Fruit fly (Drosophila melanogaster): ENCODE measurements around the gene Fum2.

The Fum2 gene

dm6 chrX:6705059-6705802 is 23.7 kb downstream of the Fum2 start (continued):
- no peak for TF ChIP-seq sc (optimal IDR thresholded peaks at IDR 0.05)
- TF ChIP-seq sc (GFP tag; optimal IDR thresholded peaks at IDR 0.05), result no peak
- peak; percentile 59 for TF ChIP-seq crol (GFP tag; IDR thresholded peaks at IDR 0.05)
- TF ChIP-seq fd96Cb (tag; optimal IDR thresholded peaks at IDR 0.05), result peak; percentile 7
- no peak for TF ChIP-seq HmgD (GFP tag; optimal IDR thresholded peaks at IDR 0.05)
- TF ChIP-seq CG17829 (tag; optimal IDR thresholded peaks at IDR 0.05), result no peak
- peak; percentile 21 for TF ChIP-seq Sox100B (GFP tag; optimal IDR thresholded peaks at IDR 0.05)
- TF ChIP-seq CG3407 (GFP tag; optimal IDR thresholded peaks at IDR 0.05), result no peak
- no peak for TF ChIP-seq CG31224 (GFP tag; IDR thresholded peaks at IDR 0.05)
- TF ChIP-seq row (GFP tag; IDR thresholded peaks at IDR 0.05), result peak; percentile 46; the same call in 2 of the 3 replicates
- TF ChIP-seq sens (GFP tag), result peak; percentile 74
- TF ChIP-seq CG5180 (GFP tag; optimal IDR thresholded peaks at IDR 0.05), result peak; percentile 40
- TF ChIP-seq CG34422 (GFP tag; IDR thresholded peaks at IDR 0.05), result 0 out of 3 replicates have a peak, but pooled peaks have one; percentile 13
- TF ChIP-seq Xrp1 (GFP tag; IDR thresholded peaks at IDR 0.05), result no peak
- no peak for TF ChIP-seq CG14965 (GFP tag; optimal IDR thresholded peaks at IDR 0.05; ENCODE audit: borderline replicate concordance)
- TF ChIP-seq yki (optimal IDR thresholded peaks at IDR 0.05), result no peak
- no peak for TF ChIP-seq Optix (GFP tag; IDR thresholded peaks at IDR 0.05)
- no peak for TF ChIP-seq CG18011 (GFP tag; optimal IDR thresholded peaks at IDR 0.05)
- peak; percentile 10; the same call in 1 of the 2 replicates for TF ChIP-seq vvl (GFP tag; IDR thresholded peaks at IDR 0.05)
- no peak for TF ChIP-seq CG4282 (GFP tag; optimal IDR thresholded peaks at IDR 0.05)
- TF ChIP-seq Dip2 (GFP tag; IDR thresholded peaks at IDR 0.05), result no peak
- TF ChIP-seq chif (GFP tag; optimal IDR thresholded peaks at IDR 0.05), result no peak
- no peak for TF ChIP-seq C15 (GFP tag; IDR thresholded peaks at IDR 0.05)
- no peak for TF ChIP-seq Tbp (GFP tag; optimal IDR thresholded peaks at IDR 0.05)
- no peak for TF ChIP-seq D (optimal IDR thresholded peaks at IDR 0.05)
- peak; percentile 28 for TF ChIP-seq D (GFP tag; optimal IDR thresholded peaks at IDR 0.05)
- TF ChIP-seq abd-A (tag; optimal IDR thresholded peaks at IDR 0.05), result no peak
- TF ChIP-seq dimm (GFP tag; IDR thresholded peaks at IDR 0.05), result no peak
- peak; percentile 51 for TF ChIP-seq CG2678 (tag; optimal IDR thresholded peaks at IDR 0.05)
- no peak for TF ChIP-seq ro (GFP tag; IDR thresholded peaks at IDR 0.05)
- no peak for TF ChIP-seq CG10147 (GFP tag; optimal IDR thresholded peaks at IDR 0.05)
- no peak for TF ChIP-seq org-1 (GFP tag; optimal IDR thresholded peaks at IDR 0.05)
- TF ChIP-seq lilli (GFP tag; optimal IDR thresholded peaks at IDR 0.05), result no peak
- TF ChIP-seq H2.0 (GFP tag; IDR thresholded peaks at IDR 0.05), result no peak
- no peak for TF ChIP-seq D19B (GFP tag; optimal IDR thresholded peaks at IDR 0.05)
- no peak for TF ChIP-seq disco-r (GFP tag; optimal IDR thresholded peaks at IDR 0.05)
- TF ChIP-seq croc (GFP tag; conservative IDR thresholded peaks at IDR 0.05), result no peak
- no peak for TF ChIP-seq kah (GFP tag; optimal IDR thresholded peaks at IDR 0.05)
- TF ChIP-seq D19A (tag; optimal IDR thresholded peaks at IDR 0.05), result no peak
- peak in 1 of 3 experiments; percentile 17 for TF ChIP-seq lola (GFP tag; optimal IDR thresholded peaks at IDR 0.05)
- no peak for TF ChIP-seq eyg (GFP tag; optimal IDR thresholded peaks at IDR 0.05)
- no peak for TF ChIP-seq wdn (GFP tag; IDR thresholded peaks at IDR 0.05)
- TF ChIP-seq B-H2 (GFP tag; optimal IDR thresholded peaks at IDR 0.05), result no peak
- peak; percentile 1 for TF ChIP-seq Asciz (GFP tag; optimal IDR thresholded peaks at IDR 0.05)
- no peak for TF ChIP-seq CG12236 (GFP tag; optimal IDR thresholded peaks at IDR 0.05)
- TF ChIP-seq ken (GFP tag; IDR thresholded peaks at IDR 0.05), result 0 out of 3 replicates have a peak, but pooled peaks have one; percentile 23
- TF ChIP-seq Camta (GFP tag; optimal IDR thresholded peaks at IDR 0.05), result no peak
- no peak for TF ChIP-seq sim (GFP tag; IDR thresholded peaks at IDR 0.05)
- peak; percentile 81 for TF ChIP-seq grau (tag; optimal IDR thresholded peaks at IDR 0.05)
- no peak for TF ChIP-seq Fer1 (GFP tag; optimal IDR thresholded peaks at IDR 0.05)
